Fruit fly (Drosophila melanogaster): ENCODE results near the gene Mst87F.

Gene Mst87F

dm6 chr3R:13839883-13840412, 12.1 kb upstream of the Mst87F start, which contains the start of gene CG31495 (continued):
- TF ChIP-seq CG12104 (GFP tag; optimal IDR thresholded peaks at IDR 0.05): no peak
- no peak for TF ChIP-seq pan (optimal IDR thresholded peaks at IDR 0.05)
- no peak for TF ChIP-seq pan (GFP tag; optimal IDR thresholded peaks at IDR 0.05 in 1 of 2, IDR thresholded peaks at IDR 0.05 in 1 of 2)
- TF ChIP-seq Dref (GFP tag; IDR thresholded peaks at IDR 0.05): peak; percentile 61
- TF ChIP-seq CG32772 (GFP tag; IDR thresholded peaks at IDR 0.05): no peak
- TF ChIP-seq tx (GFP tag; optimal IDR thresholded peaks at IDR 0.05): no peak
- peak; percentile 71 for TF ChIP-seq CG12659 (GFP tag; optimal IDR thresholded peaks at IDR 0.05)
- no peak for TF ChIP-seq CG6654 (GFP tag; optimal IDR thresholded peaks at IDR 0.05)
- no peak for TF ChIP-seq pum (GFP tag; optimal IDR thresholded peaks at IDR 0.05)
- TF ChIP-seq CG18262 (tag; optimal IDR thresholded peaks at IDR 0.05): peak; percentile 24
- TF ChIP-seq tna (GFP tag; IDR thresholded peaks at IDR 0.05; ENCODE audit: partially characterized antibody): peak; percentile 44; the same call in 1 of the 2 replicates
- 0 out of 3 replicates have a peak, but pooled peaks have one; percentile 39 for TF ChIP-seq knrl (GFP tag; IDR thresholded peaks at IDR 0.05; ENCODE audit: partially characterized antibody)
- peak; percentile 31 for TF ChIP-seq tin (GFP tag; optimal IDR thresholded peaks at IDR 0.05)
- peak; percentile 72 for TF ChIP-seq Vsx1 (GFP tag; optimal IDR thresholded peaks at IDR 0.05)
- peak; percentile 33 for TF ChIP-seq Camta (GFP tag; optimal IDR thresholded peaks at IDR 0.05)
- peak; percentile 42; the same call in 1 of the 3 replicates for TF ChIP-seq vnd (GFP tag; IDR thresholded peaks at IDR 0.05; ENCODE audit: partially characterized antibody)
- TF ChIP-seq dan (GFP tag; IDR thresholded peaks at IDR 0.05): no peak
- TF ChIP-seq amos (GFP tag; IDR thresholded peaks at IDR 0.05; ENCODE audit: partially characterized antibody): peak; percentile 30; the same call in 1 of the 2 replicates
- TF ChIP-seq prd (optimal IDR thresholded peaks at IDR 0.05): no peak
- TF ChIP-seq prd (GFP tag; IDR thresholded peaks at IDR 0.05): no peak
- peak; percentile 64 for TF ChIP-seq Scr (GFP tag; IDR thresholded peaks at IDR 0.05; ENCODE audit: partially characterized antibody)
- TF ChIP-seq pros (GFP tag; optimal IDR thresholded peaks at IDR 0.05): no peak
- TF ChIP-seq CG3163 (GFP tag; optimal IDR thresholded peaks at IDR 0.05): no peak
- TF ChIP-seq eve (GFP tag; optimal IDR thresholded peaks at IDR 0.05): no peak
- no peak for TF ChIP-seq slou (GFP tag; optimal IDR thresholded peaks at IDR 0.05)
- TF ChIP-seq Dek (tag; optimal IDR thresholded peaks at IDR 0.05): peak; percentile 25
- no peak for TF ChIP-seq pita (GFP tag; optimal IDR thresholded peaks at IDR 0.05)
- peak; percentile 1 for TF ChIP-seq Hmr (GFP tag; optimal IDR thresholded peaks at IDR 0.05)
- TF ChIP-seq CG8944 (GFP tag; optimal IDR thresholded peaks at IDR 0.05): no peak
- TF ChIP-seq zen (tag; optimal IDR thresholded peaks at IDR 0.05): peak; percentile 47
- TF ChIP-seq CG6854 (GFP tag; optimal IDR thresholded peaks at IDR 0.05): no peak
- no peak for TF ChIP-seq CG4820 (GFP tag; optimal IDR thresholded peaks at IDR 0.05)
- peak; percentile 8 for TF ChIP-seq YL-1 (GFP tag; optimal IDR thresholded peaks at IDR 0.05)
- no peak for TF ChIP-seq Atf3 (GFP tag; optimal IDR thresholded peaks at IDR 0.05)
- TF ChIP-seq CG1024 (GFP tag; IDR thresholded peaks at IDR 0.05): 0 out of 2 replicates have a peak, but pooled peaks have one; percentile 3
- peak; percentile 84 for TF ChIP-seq Ets65A (GFP tag)
- no peak for TF ChIP-seq MESR4 (GFP tag; optimal IDR thresholded peaks at IDR 0.05)
- TF ChIP-seq lola (GFP tag; optimal IDR thresholded peaks at IDR 0.05): peak in 2 of 3 experiments; percentile 19 to 82
- TF ChIP-seq CG14860 (GFP tag; IDR thresholded peaks at IDR 0.05; ENCODE audit: partially characterized antibody): peak; percentile 64; the same call in 2 of the 3 replicates
- peak; percentile 85 for TF ChIP-seq CG30020 (tag; optimal IDR thresholded peaks at IDR 0.05)
- peak; percentile 51 for TF ChIP-seq CG18011 (GFP tag; optimal IDR thresholded peaks at IDR 0.05)
- no peak for TF ChIP-seq bowl (GFP tag; IDR thresholded peaks at IDR 0.05)
- TF ChIP-seq maf-S (GFP tag; optimal IDR thresholded peaks at IDR 0.05): no peak
- no peak for TF ChIP-seq aop (GFP tag; IDR thresholded peaks at IDR 0.05)
- no peak for TF ChIP-seq ewg (GFP tag; optimal IDR thresholded peaks at IDR 0.05)
- no peak for TF ChIP-seq HLH3B (GFP tag; IDR thresholded peaks at IDR 0.05)
- TF ChIP-seq NK7.1 (GFP tag; optimal IDR thresholded peaks at IDR 0.05): no peak
- TF ChIP-seq CG2875 (GFP tag; optimal IDR thresholded peaks at IDR 0.05): no peak
- TF ChIP-seq CG33557 (GFP tag; optimal IDR thresholded peaks at IDR 0.05): no peak
- no peak for TF ChIP-seq CG18599 (GFP tag; optimal IDR thresholded peaks at IDR 0.05)
